Worm (Caenorhabditis elegans): ENCODE data around the gene C56G2.9.

DNA sequence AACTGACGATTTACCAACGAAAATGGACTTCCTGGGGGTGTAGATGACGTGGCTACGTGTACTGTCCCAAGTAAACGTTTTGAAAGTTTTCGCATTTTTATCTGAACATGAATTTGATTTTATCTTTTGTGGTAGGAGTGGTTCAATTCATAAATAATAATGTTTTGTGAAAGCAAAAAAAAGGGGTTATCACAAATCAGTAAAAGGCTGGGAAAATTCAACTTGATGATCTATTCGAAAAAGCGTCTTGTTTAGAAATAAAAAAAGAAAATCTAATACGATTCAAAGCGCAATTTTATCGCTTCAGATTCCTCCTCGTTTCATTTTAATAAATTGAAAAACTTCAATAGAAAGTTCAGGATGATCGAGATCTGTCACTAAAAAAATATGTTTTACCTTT is 19.0 kb downstream of the C56G2.9 start, which contains the start of gene C56G2.5:
- no peak for TF ChIP-seq aly-2 (tag; optimal IDR thresholded peaks at IDR 0.05)
- no peak for TF ChIP-seq unc-39 (tag; optimal IDR thresholded peaks at IDR 0.05)
- no peak for TF ChIP-seq nhr-11 (tag; optimal IDR thresholded peaks at IDR 0.05)
- no peak for TF ChIP-seq nhr-237 (tag; optimal IDR thresholded peaks at IDR 0.05)
- TF ChIP-seq nfya-1 (tag; optimal IDR thresholded peaks at IDR 0.05; ENCODE audit: insufficient read depth), result no peak
- no peak for TF ChIP-seq nhr-77 (tag; optimal IDR thresholded peaks at IDR 0.05)
- no peak for TF ChIP-seq lin-39 (tag; optimal IDR thresholded peaks at IDR 0.05)
